ENCODE assay signal across 6 worm cellular contexts in genomic region chrIV:130150-130549, ce11.
TF ChIP-seq lines count a peak whose summit lies in the region.

No protein-coding gene starts in this region.

TF ChIP-seq in whole organism, L1 larva, 84 proteins besides CTCF, POLR2A, EP300 and RAD21:
- TF ChIP-seq sptf-1 (tag; optimal IDR thresholded peaks at IDR 0.05; lab: Kevin White, UChicago), result no peak
- no peak for TF ChIP-seq sup-37 (GFP tag; optimal IDR thresholded peaks at IDR 0.05; lab: Kevin White, UChicago)
- no peak for TF ChIP-seq lin-35 (GFP tag; optimal IDR thresholded peaks at IDR 0.05; lab: Kevin White, UChicago)
- no peak for TF ChIP-seq nhr-85 (tag; lab: Kevin White, UChicago)
- TF ChIP-seq lin-14 (GFP tag; optimal IDR thresholded peaks at IDR 0.05; lab: Kevin White, UChicago), result peak; percentile 5
- no peak for TF ChIP-seq ztf-4 (tag; optimal IDR thresholded peaks at IDR 0.05; lab: Kevin White, UChicago)
- peak in 1 of 2 experiments; percentile 11 for TF ChIP-seq lsy-2 (tag; optimal IDR thresholded peaks at IDR 0.05; lab: Kevin White, UChicago)
- no peak for TF ChIP-seq ceh-8 (GFP tag; optimal IDR thresholded peaks at IDR 0.05; lab: Kevin White, UChicago)
- no peak for TF ChIP-seq nhr-76 (tag; optimal IDR thresholded peaks at IDR 0.05; lab: Kevin White, UChicago)
- TF ChIP-seq egl-27 (tag; optimal IDR thresholded peaks at IDR 0.05; lab: Kevin White, UChicago), result no peak
- no peak for TF ChIP-seq unc-30 (tag; optimal IDR thresholded peaks at IDR 0.05; lab: Kevin White, UChicago)
- no peak for TF ChIP-seq snu-23 (GFP tag; optimal IDR thresholded peaks at IDR 0.05; lab: Kevin White, UChicago)

TF ChIP-seq in whole organism, L2 larva, 48 proteins besides CTCF, POLR2A, EP300 and RAD21:
- TF ChIP-seq C34F6.9 (tag; optimal IDR thresholded peaks at IDR 0.05; lab: Kevin White, UChicago) (peak; percentile 6), nhr-6 (tag; optimal IDR thresholded peaks at IDR 0.05; lab: Kevin White, UChicago) (no peak), lsy-2 (tag; optimal IDR thresholded peaks at IDR 0.05; lab: Kevin White, UChicago) (peak in 1 of 2 experiments; percentile 0)

TF ChIP-seq in whole organism, L3 larva, 47 proteins besides CTCF, POLR2A, EP300 and RAD21:
- TF ChIP-seq nfya-1 (tag; optimal IDR thresholded peaks at IDR 0.05; lab: Kevin White, UChicago; ENCODE audit: insufficient read depth) (peak; percentile 33), nhr-12 (tag; optimal IDR thresholded peaks at IDR 0.05; lab: Kevin White, UChicago) (no peak), mdl-1 (tag; optimal IDR thresholded peaks at IDR 0.05; lab: Kevin White, UChicago) (no peak), nhr-77 (tag; optimal IDR thresholded peaks at IDR 0.05; lab: Kevin White, UChicago) (no peak), pha-4 (tag; optimal IDR thresholded peaks at IDR 0.05; lab: Kevin White, UChicago) (peak; percentile 72), egl-5 (tag; optimal IDR thresholded peaks at IDR 0.05; lab: Kevin White, UChicago) (no peak), hmg-11 (tag; optimal IDR thresholded peaks at IDR 0.05; lab: Kevin White, UChicago) (peak; percentile 12), nhr-237 (tag; optimal IDR thresholded peaks at IDR 0.05; lab: Kevin White, UChicago) (no peak)

TF ChIP-seq in whole organism, L4 larva, 104 proteins besides CTCF, POLR2A, EP300 and RAD21:
- peak; percentile 18 for TF ChIP-seq hlh-11 (tag; optimal IDR thresholded peaks at IDR 0.05; lab: Kevin White, UChicago)
- TF ChIP-seq hlh-30 (tag; optimal IDR thresholded peaks at IDR 0.05; lab: Kevin White, UChicago; ENCODE audit: insufficient read depth), result peak; percentile 34
- TF ChIP-seq daf-16 (GFP tag; optimal IDR thresholded peaks at IDR 0.05; lab: Kevin White, UChicago), result no peak
- peak; percentile 46 for TF ChIP-seq daf-16 (tag; optimal IDR thresholded peaks at IDR 0.05; lab: Kevin White, UChicago)
- TF ChIP-seq aha-1 (tag; lab: Kevin White, UChicago), result no peak
- TF ChIP-seq lsy-2 (tag; optimal IDR thresholded peaks at IDR 0.05; lab: Kevin White, UChicago), result peak in 1 of 2 experiments; percentile 9
TF ChIP-seq in whole organism, L4 larva: peak in this region for 4.

TF ChIP-seq in whole organism, mixed stage, embryonic, 35 proteins besides CTCF, POLR2A, EP300 and RAD21:
- TF ChIP-seq drap-1 (GFP tag; optimal IDR thresholded peaks at IDR 0.05; lab: Kevin White, UChicago) (no peak), bed-3 (GFP tag; optimal IDR thresholded peaks at IDR 0.05; lab: Kevin White, UChicago) (no peak), elt-3 (tag; optimal IDR thresholded peaks at IDR 0.05; lab: Kevin White, UChicago) (no peak), lin-32 (GFP tag; optimal IDR thresholded peaks at IDR 0.05; lab: Kevin White, UChicago) (peak; percentile 54), mep-1 (tag; optimal IDR thresholded peaks at IDR 0.05; lab: Kevin White, UChicago) (no peak), cnd-1 (tag; optimal IDR thresholded peaks at IDR 0.05; lab: Kevin White, UChicago) (peak; percentile 38), mab-5 (tag; optimal IDR thresholded peaks at IDR 0.05; lab: Kevin White, UChicago) (no peak), nhr-237 (tag; optimal IDR thresholded peaks at IDR 0.05; lab: Kevin White, UChicago) (no peak), unc-120 (tag; optimal IDR thresholded peaks at IDR 0.05; lab: Kevin White, UChicago; ENCODE audit: poor library complexity, severe bottlenecking) (no peak)

TF ChIP-seq in whole organism, young adult, 124 proteins besides CTCF, POLR2A, EP300 and RAD21:
- TF ChIP-seq K12H6.12 (tag; optimal IDR thresholded peaks at IDR 0.05; lab: Kevin White, UChicago) (no peak), cebp-1 (GFP tag; IDR thresholded peaks at IDR 0.05; lab: Robert Waterston, UW) (0 out of 2 replicates have a peak, but pooled peaks have one; percentile 16), cebp-1 (tag; optimal IDR thresholded peaks at IDR 0.05; lab: Kevin White, UChicago) (no peak), pbrm-1 (GFP tag; IDR thresholded peaks at IDR 0.05; lab: Robert Waterston, UW) (no peak), F23B12.7 (tag; optimal IDR thresholded peaks at IDR 0.05; lab: Kevin White, UChicago; ENCODE audit: insufficient read depth) (no peak)
